Fruit fly (Drosophila melanogaster) S2 (cell line): ENCODE measurements around the gene CG34149.

ENCODE experiments used
- CG8478 ChIP-seq: fragments of >200 bp; optimal IDR thresholded peaks from 2 replicates; lab custom pipeline; 2018
- CTCF ChIP-seq, 2 experiments: fragments of >200 bp; optimal IDR thresholded peaks; 2 replicates each; lab custom pipeline; 2018

dm6 chr3R:22330512-22331119 is 49.3 kb upstream of the CG34149 start, which contains the start of gene CG33721:
- TF ChIP-seq CG8478 = no peak
- no peak for TF ChIP-seq CTCF (optimal IDR thresholded peaks at IDR 0.05; lab: Kevin White, UChicago)
